Worm (Caenorhabditis elegans): ENCODE data around the gene plpr-1.

- TF ChIP-seq ama-1 (optimal IDR thresholded peaks at IDR 0.05) = no peak
- no peak for TF ChIP-seq ceh-24 (tag; optimal IDR thresholded peaks at IDR 0.05)
- peak; percentile 38 for TF ChIP-seq unc-42 (tag; optimal IDR thresholded peaks at IDR 0.05)
- TF ChIP-seq elt-2 (tag; optimal IDR thresholded peaks at IDR 0.05) = no peak
- TF ChIP-seq rnt-1 (tag; optimal IDR thresholded peaks at IDR 0.05) = peak; percentile 0
- no peak for TF ChIP-seq sox-2 (GFP tag; IDR thresholded peaks at IDR 0.05)
- TF ChIP-seq ceh-2 (tag; optimal IDR thresholded peaks at IDR 0.05) = no peak
- TF ChIP-seq dmd-4 (tag; optimal IDR thresholded peaks at IDR 0.05; ENCODE audit: borderline replicate concordance) = no peak
- no peak for TF ChIP-seq fkh-10 (GFP tag; optimal IDR thresholded peaks at IDR 0.05)
- no peak for TF ChIP-seq ceh-34 (tag; optimal IDR thresholded peaks at IDR 0.05)
- TF ChIP-seq ztf-16 (tag; optimal IDR thresholded peaks at IDR 0.05) = no peak
- TF ChIP-seq ets-4 (tag; optimal IDR thresholded peaks at IDR 0.05) = no peak
Observed at ce11 chrII:11184757-11185341, 37.3 kb upstream of the plpr-1 start, which contains the start of gene lir-3.
